Fruit fly (Drosophila melanogaster) Kc167 (cell line): ENCODE results near the gene Tep4.

Experiments used
- Myc ChIP-seq: fragments of >200 bp; optimal IDR thresholded peaks from 2 replicates; lab custom pipeline; 2017; ENCODE audit warnings: missing external identifiers
- Sin3A ChIP-seq: fragments of >200 bp; optimal IDR thresholded peaks from 2 replicates; lab custom pipeline; 2018; ENCODE audit warnings: missing external identifiers
- h ChIP-seq: fragments of >200 bp; optimal IDR thresholded peaks from 3 replicates; lab custom pipeline; 2018; ENCODE audit warnings: missing external identifiers
- insv ChIP-seq: fragments of >200 bp; optimal IDR thresholded peaks from 3 replicates; lab custom pipeline; 2018; ENCODE audit warnings: missing external identifiers
- psq ChIP-seq: fragments of >200 bp; optimal IDR thresholded peaks from 2 replicates; lab custom pipeline; 2017; ENCODE audit warnings: missing external identifiers
- ttk ChIP-seq: sonication (Bioruptor generic); optimal IDR thresholded peaks from 2 replicates; lab custom pipeline; 2017; ENCODE audit warnings: missing external identifiers

Tep4 gene

dm6 chr2L:19533247-19533646 is 15.1 kb upstream of the Tep4 start, which contains the start of gene CG33116:
CG33116 (plus strand) TSS chr2L:19533479.
- TF ChIP-seq ttk (lab: Kevin White, UChicago) (no peak), h (no peak), psq (lab: Kevin White, UChicago) (no peak), Sin3A (lab: Kevin White, UChicago) (no peak), Myc (lab: Kevin White, UChicago) (no peak)

dm6 chr2L:19535234-19535633 is 13.1 kb upstream of the Tep4 start, which contains the start of gene CG31697:
CG31697 (plus strand) TSS chr2L:19535448.
- TF ChIP-seq Myc (lab: Kevin White, UChicago), result no peak
- TF ChIP-seq psq (lab: Kevin White, UChicago), result no peak
- no peak for TF ChIP-seq insv (lab: Kevin White, UChicago)
- no peak for TF ChIP-seq Sin3A (lab: Kevin White, UChicago)
- TF ChIP-seq ttk (lab: Kevin White, UChicago), result no peak
- TF ChIP-seq h, result no peak

dm6 chr2L:19537779-19538456 is 10.4 kb upstream of the Tep4 start, which contains the start of gene CG13082:
CG13082 (plus strand) TSS chr2L:19538425.
- TF ChIP-seq ttk (lab: Kevin White, UChicago) (no peak), Sin3A (lab: Kevin White, UChicago) (no peak), Myc (lab: Kevin White, UChicago) (no peak), h (no peak), insv (lab: Kevin White, UChicago) (no peak), psq (lab: Kevin White, UChicago) (no peak)

DNA sequence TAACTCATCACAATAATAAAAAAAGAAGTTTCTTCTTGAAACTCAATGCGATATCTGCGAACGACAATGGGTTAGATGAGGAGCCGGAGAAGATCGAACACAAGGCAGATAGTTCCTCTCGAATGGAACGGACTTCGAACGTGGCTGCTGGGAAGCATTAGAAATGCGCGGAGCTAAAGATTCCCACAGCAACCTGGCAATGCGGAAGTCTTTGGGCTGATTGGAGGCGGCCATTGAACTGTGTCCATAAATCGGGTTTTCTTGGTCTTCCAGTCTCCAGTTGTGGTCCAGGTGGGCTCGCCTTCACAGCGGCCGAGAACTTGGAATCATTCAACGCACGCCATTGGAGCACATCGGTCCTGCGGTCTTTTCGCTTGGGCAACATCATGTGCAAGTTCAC is 8.0 kb upstream of the Tep4 start, which contains the start of gene CG13081:
CG13081 (plus strand) TSS at position 301 of the 400 bp plus-strand sequence.
- TF ChIP-seq ttk (lab: Kevin White, UChicago), result no peak

- TF ChIP-seq ttk (lab: Kevin White, UChicago) (no peak), insv (lab: Kevin White, UChicago) (no peak), Sin3A (lab: Kevin White, UChicago) (no peak), Myc (lab: Kevin White, UChicago) (no peak), psq (lab: Kevin White, UChicago) (no peak), h (no peak)
Measured at dm6 chr2L:19542268-19542773, 6.0 kb upstream of the Tep4 start.

dm6 chr2L:19543010-19543564 is 5.2 kb upstream of the Tep4 start:
- TF ChIP-seq h, result no peak
- no peak for TF ChIP-seq psq (lab: Kevin White, UChicago)
- no peak for TF ChIP-seq Sin3A (lab: Kevin White, UChicago)
- no peak for TF ChIP-seq Myc (lab: Kevin White, UChicago)
- TF ChIP-seq insv (lab: Kevin White, UChicago), result no peak
- no peak for TF ChIP-seq ttk (lab: Kevin White, UChicago)

dm6 chr2L:19546869-19547710 is 1.2 kb upstream of the Tep4 start, which contains the start of gene CG10337:
CG10337 (minus strand) TSS chr2L:19546959.
- TF ChIP-seq h (no peak), psq (lab: Kevin White, UChicago) (no peak), insv (lab: Kevin White, UChicago) (no peak), Myc (lab: Kevin White, UChicago) (no peak), Sin3A (lab: Kevin White, UChicago) (no peak), ttk (lab: Kevin White, UChicago) (no peak)

- TF ChIP-seq insv (lab: Kevin White, UChicago) (no peak), ttk (lab: Kevin White, UChicago) (no peak), Myc (lab: Kevin White, UChicago) (no peak), Sin3A (lab: Kevin White, UChicago) (no peak)
Measured at dm6 chr2L:19549412-19549811, 1.1 kb downstream of the Tep4 start.

DNA sequence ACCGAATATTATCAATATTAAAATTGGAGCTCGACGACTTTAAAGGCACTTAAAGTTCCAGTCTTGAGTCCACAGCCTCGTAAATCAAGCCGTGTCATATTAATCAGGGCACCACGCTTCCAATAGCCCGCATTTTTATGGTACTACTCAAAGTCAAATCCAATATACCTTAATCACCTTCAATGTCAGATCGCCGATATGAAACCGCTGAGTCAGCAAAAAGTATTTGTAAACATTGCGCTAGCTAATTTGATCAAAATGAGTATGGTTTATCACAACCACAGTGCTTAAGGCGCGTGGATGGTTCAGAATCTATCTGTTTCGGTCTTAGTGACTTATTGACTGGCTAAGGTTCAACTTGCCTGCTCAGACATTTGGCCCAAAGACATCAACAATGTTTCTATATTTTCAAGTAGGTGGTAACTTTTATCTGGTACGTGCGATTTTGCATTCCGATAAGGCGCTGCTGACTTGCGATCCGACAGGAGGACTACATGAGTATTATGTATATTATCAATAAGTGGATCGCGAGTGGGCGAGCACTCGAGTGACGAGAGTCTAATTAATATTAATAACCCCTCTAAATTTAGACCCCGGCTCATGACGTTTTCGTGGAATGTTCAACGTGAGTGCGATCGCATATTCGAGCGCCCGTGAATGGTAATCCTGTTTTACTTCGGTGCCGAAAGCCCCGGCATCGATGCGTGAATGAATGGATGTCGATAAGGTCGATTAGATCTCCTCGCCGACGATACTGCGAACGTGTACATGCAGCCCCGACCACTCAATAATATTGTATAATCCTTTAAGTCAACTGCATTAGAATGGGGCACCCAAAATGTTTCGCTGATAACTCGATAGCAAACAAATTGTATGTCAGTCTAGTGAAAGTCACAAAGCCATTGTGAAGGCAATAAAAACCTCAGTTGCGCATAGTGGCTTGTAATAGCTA is 15.0 kb downstream of the Tep4 start, which contains the start of gene CG13078:
CG13078 (plus strand) TSS at position 902 of the 952 bp plus-strand sequence.
- no peak for TF ChIP-seq Myc (lab: Kevin White, UChicago)
- TF ChIP-seq ttk (lab: Kevin White, UChicago), result no peak
- TF ChIP-seq Sin3A (lab: Kevin White, UChicago), result no peak
- TF ChIP-seq psq (lab: Kevin White, UChicago), result no peak
- no peak for TF ChIP-seq h
- TF ChIP-seq insv (lab: Kevin White, UChicago), result no peak

DNA sequence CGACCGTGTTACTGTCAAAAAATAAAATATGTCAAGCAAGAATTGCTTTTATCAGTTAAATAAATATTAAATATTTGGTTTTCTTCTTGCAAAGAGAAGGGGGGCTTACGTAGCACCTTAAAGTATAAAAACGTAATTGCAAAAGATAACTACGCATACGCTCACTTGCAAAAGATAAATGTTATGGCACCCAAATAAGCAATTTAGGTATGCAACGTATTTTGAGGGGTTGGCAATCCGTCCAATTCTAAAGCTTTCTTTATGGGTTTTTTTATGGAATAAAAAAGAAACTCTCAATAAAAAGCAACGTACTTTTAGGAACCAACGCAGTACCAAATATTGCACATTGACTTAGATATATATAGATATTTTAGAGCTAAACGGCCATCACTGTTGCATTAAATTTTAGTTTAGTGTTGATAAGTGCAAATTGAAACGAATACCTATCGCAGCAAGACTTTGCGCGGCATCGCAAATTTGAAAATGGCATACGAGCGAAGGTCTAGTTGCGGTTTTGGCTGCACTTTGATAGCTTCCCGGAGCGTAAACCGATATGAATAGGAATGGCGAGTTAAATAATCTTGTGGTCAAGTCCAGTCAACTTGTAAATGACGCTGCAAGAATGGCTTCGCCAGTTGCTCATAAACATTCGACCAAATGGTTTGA is 17.1 kb downstream of the Tep4 start, which contains the start of gene CG13077:
CG13077 (plus strand) TSS at position 631 of the 666 bp plus-strand sequence.
- TF ChIP-seq psq (lab: Kevin White, UChicago) (no peak), Myc (lab: Kevin White, UChicago) (no peak), Sin3A (lab: Kevin White, UChicago) (no peak), h (no peak), insv (lab: Kevin White, UChicago) (no peak), ttk (lab: Kevin White, UChicago) (no peak)
